Fruit fly (Drosophila melanogaster): Measurements from ENCODE around the gene Gtpx.
A peak's percentile ranks its signal among the peaks of the same experiment; 100 is the strongest.

Gtpx gene

DNA sequence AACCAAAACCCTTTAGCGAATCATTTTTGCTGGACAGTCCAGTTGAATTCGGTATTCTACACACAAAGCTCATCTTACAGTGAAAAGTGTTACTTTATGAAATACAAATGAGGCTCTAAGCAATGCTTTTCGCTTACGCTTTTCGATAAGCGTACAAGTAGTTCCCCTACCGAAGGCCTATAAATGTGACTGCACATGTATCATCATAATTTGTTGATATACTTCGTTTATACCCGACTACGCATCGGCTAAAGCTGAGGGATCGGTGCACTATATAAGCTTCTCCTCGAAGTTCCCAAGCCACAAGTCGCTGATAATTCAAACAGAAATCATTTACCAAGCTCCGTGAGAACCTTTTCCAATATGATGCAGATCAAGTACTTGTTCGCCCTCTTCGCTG, 43.2 kb downstream of the Gtpx start, which contains the start of gene Drs:
TSS of gene Drs (plus strand) at position 301 of the 400 bp plus-strand sequence.
- no peak for TF ChIP-seq fd96Ca (GFP tag; IDR thresholded peaks at IDR 0.05)
- no peak for TF ChIP-seq rn (GFP tag; IDR thresholded peaks at IDR 0.05)
- TF ChIP-seq CG4496 (GFP tag; IDR thresholded peaks at IDR 0.05): no peak
- TF ChIP-seq CG10348 (GFP tag; IDR thresholded peaks at IDR 0.05): no peak
- no peak for TF ChIP-seq CG9948 (tag; optimal IDR thresholded peaks at IDR 0.05)
- no peak for TF ChIP-seq CG14655 (GFP tag; optimal IDR thresholded peaks at IDR 0.05)
- no peak for TF ChIP-seq CG15710 (tag; optimal IDR thresholded peaks at IDR 0.05)
- TF ChIP-seq gl (tag; optimal IDR thresholded peaks at IDR 0.05): no peak
- TF ChIP-seq CG12605 (GFP tag; IDR thresholded peaks at IDR 0.05): no peak
- TF ChIP-seq Pif1B (GFP tag; optimal IDR thresholded peaks at IDR 0.05): no peak
- no peak for TF ChIP-seq D1 (tag; optimal IDR thresholded peaks at IDR 0.05)
- TF ChIP-seq CG17806 (tag; optimal IDR thresholded peaks at IDR 0.05): no peak
- no peak for TF ChIP-seq EcR (GFP tag; optimal IDR thresholded peaks at IDR 0.05)
- TF ChIP-seq Pif1A (GFP tag; optimal IDR thresholded peaks at IDR 0.05): no peak
- TF ChIP-seq CG8301 (tag; optimal IDR thresholded peaks at IDR 0.05): no peak
- no peak for TF ChIP-seq CG32121 (GFP tag; IDR thresholded peaks at IDR 0.05)
- TF ChIP-seq CG34367 (tag; optimal IDR thresholded peaks at IDR 0.05): no peak

DNA sequence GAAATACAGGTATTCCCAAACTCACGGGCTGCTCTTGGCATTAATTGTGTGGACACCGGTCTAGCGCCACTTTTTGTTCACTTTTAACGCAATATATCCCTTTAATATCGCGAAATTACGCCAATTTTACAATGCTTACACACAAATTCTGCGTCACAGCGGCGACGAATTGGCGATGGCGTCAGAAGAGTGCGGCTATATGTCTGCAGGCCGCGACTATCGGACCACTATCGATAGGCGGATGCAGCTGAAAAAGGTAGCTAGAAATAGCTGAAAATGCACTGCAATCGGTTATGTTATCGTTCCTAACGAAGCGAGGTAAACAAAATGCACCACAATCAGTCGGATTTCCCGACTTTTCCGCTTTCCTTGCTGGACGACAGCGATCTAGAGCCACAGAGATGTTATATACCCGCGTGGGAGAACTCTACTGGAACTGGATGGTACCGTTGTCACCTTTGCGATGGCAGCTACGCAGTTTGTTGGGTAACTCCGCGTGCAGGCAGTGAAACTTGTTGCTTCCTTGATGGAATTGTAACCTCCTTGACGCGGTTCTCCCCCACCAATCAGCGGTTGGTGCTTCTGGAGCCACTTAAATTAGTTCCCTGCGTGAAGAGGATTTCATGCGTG, 48.0 kb downstream of the Gtpx start, which contains the start of the genes Ythdc1 and CG12010:
TSS of gene Ythdc1 (minus strand) at position 177 of the 630 bp plus-strand sequence.
TSS of gene CG12010 (plus strand) at position 289 of the 630 bp plus-strand sequence.
- TF ChIP-seq CG12605 (GFP tag; IDR thresholded peaks at IDR 0.05) (peak; percentile 15; the same call in 1 of the 2 replicates), EcR (GFP tag; optimal IDR thresholded peaks at IDR 0.05) (no peak), CG15710 (tag; optimal IDR thresholded peaks at IDR 0.05) (no peak)

DNA sequence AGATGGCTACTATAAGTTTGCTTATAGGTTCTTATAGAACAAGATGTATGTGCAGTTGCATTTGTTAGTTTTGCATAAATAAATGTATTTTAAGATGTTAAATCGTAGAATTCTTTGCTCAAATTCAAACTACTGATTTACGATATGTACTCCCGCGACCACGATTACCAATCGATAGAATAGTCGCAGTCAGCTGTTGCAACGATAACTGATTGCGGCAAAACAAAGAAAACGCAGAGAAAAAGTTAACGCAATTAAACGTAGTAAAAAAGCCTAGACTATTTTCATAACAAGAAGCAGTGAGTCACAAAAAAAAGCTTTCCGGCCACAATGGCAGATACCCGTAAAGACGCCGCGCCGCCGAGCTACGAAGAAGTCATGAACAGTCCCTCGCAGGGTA, 50.5 kb downstream of the Gtpx start, which contains the start of gene CG12012:
TSS of gene CG12012 (plus strand) at position 207 of the 400 bp plus-strand sequence.
- TF ChIP-seq CG17806 (tag; optimal IDR thresholded peaks at IDR 0.05) (no peak), Ets98B (GFP tag; IDR thresholded peaks at IDR 0.05) (no peak), CG13204 (GFP tag; optimal IDR thresholded peaks at IDR 0.05) (no peak), D1 (tag; optimal IDR thresholded peaks at IDR 0.05) (no peak), CG34367 (tag; optimal IDR thresholded peaks at IDR 0.05) (no peak), EcR (GFP tag; optimal IDR thresholded peaks at IDR 0.05) (no peak), CG4496 (GFP tag; IDR thresholded peaks at IDR 0.05) (no peak), CG15710 (tag; optimal IDR thresholded peaks at IDR 0.05) (no peak), CG10348 (GFP tag; IDR thresholded peaks at IDR 0.05) (no peak), gl (tag; optimal IDR thresholded peaks at IDR 0.05) (no peak), CG14655 (GFP tag; optimal IDR thresholded peaks at IDR 0.05) (no peak), Pif1B (GFP tag; optimal IDR thresholded peaks at IDR 0.05) (no peak), Pif1A (GFP tag; optimal IDR thresholded peaks at IDR 0.05) (no peak), Snoo (tag; optimal IDR thresholded peaks at IDR 0.05) (no peak), rn (GFP tag; IDR thresholded peaks at IDR 0.05) (no peak)

DNA sequence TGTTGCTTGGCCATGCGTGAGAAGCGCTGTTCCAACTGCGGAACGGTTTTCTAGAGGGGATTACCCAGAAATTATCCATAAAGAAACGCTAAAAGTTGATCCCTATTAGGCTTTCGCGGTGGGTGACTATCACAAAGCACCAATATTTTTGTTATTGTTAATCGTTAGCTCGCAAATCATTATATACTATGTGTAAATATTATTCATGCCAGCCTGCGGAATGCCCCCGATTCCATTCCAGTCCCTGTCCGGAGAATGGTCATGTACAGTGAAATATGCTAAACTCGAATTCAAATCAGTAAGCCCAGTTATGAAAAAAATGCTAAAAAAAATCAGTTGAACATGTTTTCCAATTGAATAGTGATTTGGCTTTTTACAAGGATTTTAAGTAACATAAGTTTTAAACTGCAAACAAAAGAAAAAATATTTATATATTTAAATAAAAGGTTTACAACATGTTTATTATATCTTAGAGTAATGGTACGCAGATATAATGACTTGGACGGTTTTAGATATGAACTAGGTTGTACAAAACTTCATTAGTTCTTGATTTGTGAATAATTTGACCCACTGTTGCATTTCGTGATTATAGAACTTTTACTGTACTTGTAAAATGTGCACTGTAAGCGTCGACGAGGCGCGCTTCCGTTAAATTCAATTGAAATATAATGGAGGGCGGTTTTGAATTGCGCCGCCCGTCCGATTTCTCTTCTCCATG, 51.3 kb downstream of the Gtpx start:
- TF ChIP-seq Ets98B (GFP tag; IDR thresholded peaks at IDR 0.05) (no peak), D1 (tag; optimal IDR thresholded peaks at IDR 0.05) (no peak), rn (GFP tag; IDR thresholded peaks at IDR 0.05) (no peak), EcR (GFP tag; optimal IDR thresholded peaks at IDR 0.05) (no peak), CG17806 (tag; optimal IDR thresholded peaks at IDR 0.05) (no peak), Snoo (tag; optimal IDR thresholded peaks at IDR 0.05) (no peak), CG12605 (GFP tag; IDR thresholded peaks at IDR 0.05) (no peak), CG4496 (GFP tag; IDR thresholded peaks at IDR 0.05) (no peak), gl (tag; optimal IDR thresholded peaks at IDR 0.05) (no peak), CG9948 (tag; optimal IDR thresholded peaks at IDR 0.05) (no peak)

DNA sequence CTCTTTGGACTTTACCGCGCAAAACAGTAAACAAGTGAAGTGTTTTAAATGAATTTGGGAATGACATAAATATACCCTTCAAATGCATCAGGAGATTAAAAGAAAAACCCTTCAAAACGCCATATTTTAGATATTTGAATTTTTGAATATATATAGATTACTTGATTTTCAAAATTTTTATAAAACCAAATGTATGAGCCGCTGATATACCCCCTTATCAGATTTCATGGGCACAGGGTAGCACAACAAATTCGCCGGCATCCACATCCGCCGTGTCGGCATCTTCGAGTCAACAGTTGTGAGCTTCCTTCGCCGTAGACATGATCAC, 51.9 kb downstream of the Gtpx start, which contains the start of gene Ids:
TSS of gene Ids (plus strand) at position 304 of the 328 bp plus-strand sequence.
- TF ChIP-seq CG13204 (GFP tag; optimal IDR thresholded peaks at IDR 0.05) (no peak), Ets98B (GFP tag; IDR thresholded peaks at IDR 0.05) (peak; percentile 84), CG32121 (GFP tag; IDR thresholded peaks at IDR 0.05) (peak; percentile 72; the same call in 1 of the 2 replicates), CG8301 (tag; optimal IDR thresholded peaks at IDR 0.05) (no peak), D1 (tag; optimal IDR thresholded peaks at IDR 0.05) (no peak), CG10348 (GFP tag; IDR thresholded peaks at IDR 0.05) (no peak), CG4496 (GFP tag; IDR thresholded peaks at IDR 0.05) (peak; percentile 82), CG12605 (GFP tag; IDR thresholded peaks at IDR 0.05) (peak; percentile 75), CG9948 (tag; optimal IDR thresholded peaks at IDR 0.05) (peak; percentile 54), CG17806 (tag; optimal IDR thresholded peaks at IDR 0.05) (peak; percentile 62), Snoo (tag; optimal IDR thresholded peaks at IDR 0.05) (peak; percentile 76), CG8159 (tag; optimal IDR thresholded peaks at IDR 0.05) (peak; percentile 75), gl (tag; optimal IDR thresholded peaks at IDR 0.05) (peak; percentile 37), Pif1B (GFP tag; optimal IDR thresholded peaks at IDR 0.05) (no peak), CG15710 (tag; optimal IDR thresholded peaks at IDR 0.05) (peak; percentile 70), CG34367 (tag; optimal IDR thresholded peaks at IDR 0.05) (peak; percentile 58), CG14655 (GFP tag; optimal IDR thresholded peaks at IDR 0.05) (no peak), EcR (GFP tag; optimal IDR thresholded peaks at IDR 0.05) (no peak), Pif1A (GFP tag; optimal IDR thresholded peaks at IDR 0.05) (no peak), rn (GFP tag; IDR thresholded peaks at IDR 0.05) (peak; percentile 48; the same call in 1 of the 2 replicates), fd96Ca (GFP tag; IDR thresholded peaks at IDR 0.05) (no peak)
